Worm (Caenorhabditis elegans) whole organism, young adult: ENCODE data around the gene C06A1.3.

Experiments
- B0035.1 ChIP-seq: sonication (generic microtip); optimal IDR thresholded peaks from 2 replicates; lab custom pipeline; 2016; ENCODE audit warnings: missing genetic modification characterization, mild to moderate bottlenecking, missing compliant biosample characterization, missing genotype, missing genetic modification reagents
- B0336.3 ChIP-seq: fragments of 200-800 bp; sonication (Bioruptor generic); IDR thresholded peaks from 2 replicates; pipeline ENCODE4 v1.3.6; 2022; ENCODE audit warnings: missing genetic modification characterization, missing compliant biosample characterization
- C06A6.2 ChIP-seq: fragments of 200-800 bp; sonication (Bioruptor generic); conservative IDR thresholded peaks from 2 replicates; pipeline ENCODE4 v1.3.6; 2022; ENCODE audit warnings: missing genetic modification characterization, missing compliant biosample characterization
- F33H1.4 ChIP-seq: fragments of 200-800 bp; sonication (Bioruptor generic); IDR thresholded peaks from 2 replicates; pipeline ENCODE4 v1.3.6; 2022; ENCODE audit warnings: missing genetic modification reagents, missing genetic modification characterization, missing compliant biosample characterization
- F37B4.10 ChIP-seq: fragments of 200-800 bp; sonication (Bioruptor generic); IDR thresholded peaks from 2 replicates; pipeline ENCODE4 v1.3.6; 2022; ENCODE audit warnings: missing genetic modification characterization, missing compliant biosample characterization
- F52B5.7 ChIP-seq: sonication (generic microtip); optimal IDR thresholded peaks from 2 replicates; lab custom pipeline; 2016; ENCODE audit warnings: mild to moderate bottlenecking, missing genetic modification characterization, missing compliant biosample characterization
- F57A8.1 ChIP-seq: fragments of 200-800 bp; sonication (Bioruptor generic); optimal IDR thresholded peaks from 2 replicates; lab custom pipeline; 2018; ENCODE audit warnings: mild to moderate bottlenecking, missing genetic modification characterization, moderate library complexity, missing compliant biosample characterization
- K11D2.4 ChIP-seq: fragments of 200-800 bp; sonication (Bioruptor generic); IDR thresholded peaks from 2 replicates; pipeline ENCODE4 v1.3.6; 2022; ENCODE audit warnings: missing genetic modification reagents, missing genetic modification characterization, missing compliant biosample characterization
- K12H6.12 ChIP-seq: fragments of 200-800 bp; sonication (Bioruptor generic); optimal IDR thresholded peaks from 2 replicates; lab custom pipeline; 2018; ENCODE audit warnings: mild to moderate bottlenecking, missing genetic modification characterization, missing compliant biosample characterization
- Y53G8AR.9 ChIP-seq: fragments of 200-800 bp; sonication (Bioruptor generic); conservative IDR thresholded peaks from 2 replicates; pipeline ENCODE4 v1.3.6; 2022; ENCODE audit warnings: missing genetic modification reagents, missing genetic modification characterization, missing compliant biosample characterization
- Y79H2A.3 ChIP-seq: fragments of 200-800 bp; sonication (Bioruptor generic); conservative IDR thresholded peaks from 2 replicates; pipeline ENCODE4 v1.3.6; 2022; ENCODE audit warnings: missing genetic modification reagents, missing genetic modification characterization, missing compliant biosample characterization
- Y95B8A.8 ChIP-seq: fragments of 200-800 bp; sonication (Bioruptor generic); IDR thresholded peaks from 2 replicates; pipeline ENCODE4 v1.3.6; 2022; ENCODE audit warnings: missing genetic modification reagents, missing genetic modification characterization, missing compliant biosample characterization
- attf-3 ChIP-seq: fragments of 200-800 bp; sonication (Bioruptor generic); conservative IDR thresholded peaks from 2 replicates; pipeline ENCODE4 v1.3.6; 2022; ENCODE audit warnings: missing genetic modification reagents, missing genetic modification characterization, missing compliant biosample characterization
- attf-5 ChIP-seq: fragments of 200-800 bp; sonication (Bioruptor generic); optimal IDR thresholded peaks from 2 replicates; lab custom pipeline; 2018; ENCODE audit warnings: mild to moderate bottlenecking, missing genetic modification characterization, missing compliant biosample characterization
- cebp-1 ChIP-seq, 2 experiments: fragments of 200-800 bp in 1 of 2; sonication (Bioruptor generic) in 1 of 2; sonication (generic microtip) in 1 of 2; IDR thresholded peaks in 1 of 2; optimal IDR thresholded peaks in 1 of 2; 2 replicates each; pipeline versions ENCODE4 v1.3.6 to Lab custom; 2017 to 2022; ENCODE audit warnings: missing compliant biosample characterization in 2 of 2, missing genetic modification characterization in 2 of 2, mild to moderate bottlenecking in 1 of 2, missing genetic modification reagents in 1 of 2, moderate library complexity in 1 of 2
- ceh-58 ChIP-seq: fragments of 200-800 bp; sonication (Bioruptor generic); IDR thresholded peaks from 2 replicates; pipeline ENCODE4 v1.3.6; 2022; ENCODE audit warnings: missing genetic modification characterization, missing compliant biosample characterization
- chd-7 ChIP-seq: sonication (generic microtip); optimal IDR thresholded peaks from 2 replicates; lab custom pipeline; 2016; ENCODE audit warnings: mild to moderate bottlenecking, missing genetic modification characterization, moderate library complexity, missing compliant biosample characterization
- dox-1 ChIP-seq: fragments of 200-800 bp; sonication (Bioruptor generic); IDR thresholded peaks from 2 replicates; pipeline ENCODE4 v1.3.6; 2022; ENCODE audit warnings: missing genetic modification reagents, missing genetic modification characterization, missing compliant biosample characterization
- egl-44 ChIP-seq: fragments of 200-800 bp; sonication (Bioruptor generic); IDR thresholded peaks from 2 replicates; pipeline ENCODE4 v1.3.6; 2022; ENCODE audit warnings: missing genetic modification reagents, missing genetic modification characterization, missing compliant biosample characterization
- ekl-4 ChIP-seq: fragments of 200-800 bp; sonication (Bioruptor generic); IDR thresholded peaks from 2 replicates; pipeline ENCODE4 v1.3.6; 2022; ENCODE audit warnings: missing genetic modification reagents, missing genetic modification characterization, missing compliant biosample characterization
- hlh-12 ChIP-seq: sonication (generic microtip); optimal IDR thresholded peaks from 2 replicates; lab custom pipeline; 2016; ENCODE audit warnings: missing genetic modification characterization, missing compliant biosample characterization
- hmg-1.2 ChIP-seq: fragments of 200-800 bp; sonication (Bioruptor generic); IDR thresholded peaks from 2 replicates; pipeline ENCODE4 v1.3.6; 2022; ENCODE audit warnings: missing genetic modification reagents, missing genetic modification characterization, missing compliant biosample characterization
- hmg-20 ChIP-seq: fragments of 200-800 bp; sonication (Bioruptor generic); IDR thresholded peaks from 2 replicates; pipeline ENCODE4 v1.3.6; 2022; ENCODE audit warnings: missing genetic modification reagents, missing genetic modification characterization, missing compliant biosample characterization
- hsf-1 ChIP-seq: fragments of 200-800 bp; sonication (Bioruptor generic); IDR thresholded peaks from 2 replicates; pipeline ENCODE4 v1.3.6; 2022; ENCODE audit warnings: missing genetic modification reagents, missing genetic modification characterization, missing compliant biosample characterization
- lin-40 ChIP-seq: sonication (generic microtip); optimal IDR thresholded peaks from 2 replicates; lab custom pipeline; 2016; ENCODE audit warnings: missing genetic modification characterization, mild to moderate bottlenecking, missing compliant biosample characterization, missing genotype, missing genetic modification reagents
- lir-1 ChIP-seq: fragments of 200-800 bp; sonication (Bioruptor generic); conservative IDR thresholded peaks from 2 replicates; pipeline ENCODE4 v1.3.6; 2022; ENCODE audit warnings: missing genetic modification reagents, missing genetic modification characterization, missing compliant biosample characterization
- madf-6 ChIP-seq: fragments of 200-800 bp; sonication (Bioruptor generic); IDR thresholded peaks from 2 replicates; pipeline ENCODE4 v1.3.6; 2022; ENCODE audit warnings: missing genetic modification reagents, missing genetic modification characterization, missing compliant biosample characterization
- mcd-1 ChIP-seq: fragments of 200-800 bp; sonication (Bioruptor generic); IDR thresholded peaks from 2 replicates; pipeline ENCODE4 v1.3.6; 2022; ENCODE audit warnings: missing genetic modification reagents, missing genetic modification characterization, missing compliant biosample characterization
- mxl-1 ChIP-seq: sonication (generic microtip); optimal IDR thresholded peaks from 2 replicates; lab custom pipeline; 2016; ENCODE audit warnings: missing genetic modification characterization, missing compliant biosample characterization
- nfyb-1 ChIP-seq: fragments of 200-800 bp; sonication (Bioruptor generic); IDR thresholded peaks from 2 replicates; pipeline ENCODE4 v1.3.6; 2022; ENCODE audit warnings: missing genetic modification reagents, missing genetic modification characterization, missing compliant biosample characterization
- nhr-80 ChIP-seq: sonication (generic microtip); optimal IDR thresholded peaks from 2 replicates; lab custom pipeline; 2016; ENCODE audit warnings: missing genetic modification characterization, missing compliant biosample characterization
- pha-4 ChIP-seq: fragments of 150-350 bp; sonication (generic microtip); optimal IDR thresholded peaks from 2 replicates; lab custom pipeline; 2014; ENCODE audit warnings: missing biosample characterization, missing genetic modification reagents, missing genetic modification characterization
- rcor-1 ChIP-seq: fragments of 200-800 bp; sonication (Bioruptor generic); IDR thresholded peaks from 2 replicates; pipeline ENCODE4 v1.3.6; 2022; ENCODE audit warnings: missing genetic modification reagents, missing genetic modification characterization, missing compliant biosample characterization
- snpc-4 ChIP-seq, 5 experiments: fragments of 150-350 bp in 1 of 5; sonication (generic microtip) in 4 of 5; optimal IDR thresholded peaks; 2 replicates each; lab custom pipeline; 2014 to 2018; ENCODE audit warnings: missing genetic modification characterization in 5 of 5, missing biosample characterization in 3 of 5, antibody characterized with exemption in 2 of 5, mild to moderate bottlenecking in 2 of 5, missing compliant biosample characterization in 2 of 5, missing genotype in 2 of 5, moderate library complexity in 2 of 5, missing genetic modification reagents in 1 of 5
- somi-1 ChIP-seq: fragments of 200-800 bp; sonication (Bioruptor generic); optimal IDR thresholded peaks from 2 replicates; lab custom pipeline; 2018; ENCODE audit warnings: mild to moderate bottlenecking, missing genetic modification characterization, missing compliant biosample characterization
- tbp1 ChIP-seq: fragments of 200-800 bp; sonication (Bioruptor generic); optimal IDR thresholded peaks from 2 replicates; lab custom pipeline; 2018; ENCODE audit warnings: mild to moderate bottlenecking, missing genetic modification characterization, missing compliant biosample characterization
- zfh-2 ChIP-seq: fragments of 200-800 bp; sonication (Bioruptor generic); conservative IDR thresholded peaks from 2 replicates; pipeline ENCODE4 v1.3.6; 2022; ENCODE audit warnings: missing genetic modification reagents, missing genetic modification characterization, missing compliant biosample characterization
- ztf-26 ChIP-seq: sonication (generic microtip); optimal IDR thresholded peaks from 2 replicates; lab custom pipeline; 2017; ENCODE audit warnings: missing genetic modification characterization, missing compliant biosample characterization

The C06A1.3 gene

ce11 chrII:10556550-10557205 is 15.4 kb upstream of the C06A1.3 start (continued):
- TF ChIP-seq B0336.3 (GFP tag; lab: Robert Waterston, UW) = peak; percentile 39; the same call in 1 of the 2 replicates
- TF ChIP-seq, all 124 proteins: peak for 10

DNA sequence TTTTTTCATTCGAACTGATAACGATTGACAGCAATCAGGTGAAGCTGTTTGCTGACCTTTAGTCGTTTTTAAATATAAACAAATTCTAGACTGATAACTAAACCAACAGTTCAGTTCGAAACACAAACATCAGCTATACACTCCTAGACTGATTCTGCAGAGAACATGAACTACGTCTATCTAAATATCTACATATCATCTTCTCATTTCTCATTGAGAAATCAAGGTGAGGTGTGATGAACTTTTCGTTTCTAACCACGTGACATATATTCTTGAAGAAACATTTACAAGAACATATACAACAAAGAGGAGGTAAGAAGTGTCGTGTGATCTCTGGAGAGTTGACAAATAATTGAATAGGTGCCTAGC is 14.9 kb upstream of the C06A1.3 start:
- TF ChIP-seq hmg-20 (GFP tag; lab: Robert Waterston, UW) = no peak
- TF ChIP-seq mxl-1 = no peak
- no peak for TF ChIP-seq pha-4 (tag; lab: Kevin White, UChicago)
- peak; percentile 25 for TF ChIP-seq lin-40
- TF ChIP-seq rcor-1 (GFP tag; lab: Robert Waterston, UW) = 0 out of 2 replicates have a peak, but pooled peaks have one; percentile 15
- no peak for TF ChIP-seq attf-5 (GFP tag; lab: Kevin White, UChicago)
- no peak for TF ChIP-seq Y53G8AR.9 (GFP tag; lab: Robert Waterston, UW)
- TF ChIP-seq nhr-80 (tag; lab: Kevin White, UChicago) = peak; percentile 22
- TF ChIP-seq F57A8.1 (GFP tag; lab: Kevin White, UChicago) = no peak
- TF ChIP-seq nfyb-1 (GFP tag; lab: Robert Waterston, UW) = 0 out of 2 replicates have a peak, but pooled peaks have one; percentile 6
- no peak for TF ChIP-seq lir-1
- 0 out of 2 replicates have a peak, but pooled peaks have one; percentile 48 for TF ChIP-seq egl-44 (GFP tag; lab: Robert Waterston, UW)

DNA sequence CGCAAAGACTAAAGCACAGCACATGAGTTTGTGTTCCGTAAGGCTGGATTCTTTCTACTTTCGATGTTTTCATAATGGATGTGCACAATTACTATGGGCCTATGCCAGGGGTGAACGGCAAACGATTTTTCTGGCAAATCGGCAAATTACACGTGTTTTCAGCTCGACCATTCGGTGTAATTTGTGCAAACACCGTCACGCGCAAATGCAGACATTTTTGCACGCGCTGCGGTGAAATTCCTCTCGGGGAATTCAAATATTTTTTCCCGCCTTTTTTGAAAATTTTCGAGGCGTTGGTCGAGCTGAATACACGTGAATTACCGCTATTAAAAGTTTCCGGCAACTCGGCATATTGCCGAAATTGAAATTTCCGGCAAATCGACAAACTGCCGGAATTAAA is 14.5 kb upstream of the C06A1.3 start:
- TF ChIP-seq ceh-58 (GFP tag; lab: Robert Waterston, UW) = 0 out of 2 replicates have a peak, but pooled peaks have one; percentile 25
- 0 out of 2 replicates have a peak, but pooled peaks have one; percentile 19 for TF ChIP-seq ekl-4 (GFP tag; lab: Robert Waterston, UW)
- 0 out of 2 replicates have a peak, but pooled peaks have one; percentile 28 for TF ChIP-seq Y79H2A.3
- TF ChIP-seq F37B4.10 = 0 out of 2 replicates have a peak, but pooled peaks have one; percentile 64

DNA sequence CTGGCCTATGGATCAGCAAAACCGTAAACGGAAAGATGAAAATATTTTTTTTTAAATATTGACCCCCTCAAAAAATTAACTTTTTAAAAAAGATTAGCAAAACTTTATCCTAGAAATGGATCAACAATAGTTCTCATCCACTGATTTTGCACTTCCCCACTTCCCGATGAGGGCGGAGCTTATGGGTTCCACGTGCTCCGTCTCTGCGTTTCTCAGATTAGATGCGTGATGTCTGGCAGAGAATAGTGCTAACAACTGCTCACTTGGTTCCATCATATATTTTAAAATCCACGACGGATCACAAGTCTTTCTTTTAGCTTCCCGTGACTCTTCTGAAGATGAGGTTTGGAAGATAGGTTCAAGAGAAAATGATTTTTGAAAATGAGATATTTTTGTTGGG is 13.7 kb upstream of the C06A1.3 start:
- TF ChIP-seq madf-6 (GFP tag; lab: Robert Waterston, UW) = no peak
- TF ChIP-seq F33H1.4 (GFP tag; lab: Robert Waterston, UW) = no peak
- peak; percentile 22 for TF ChIP-seq K12H6.12 (tag; lab: Kevin White, UChicago)

ce11 chrII:10558962-10559415 is 13.1 kb upstream of the C06A1.3 start:
- peak; percentile 53; the same call in 1 of the 2 replicates for TF ChIP-seq dox-1 (GFP tag; lab: Robert Waterston, UW)
- 0 out of 2 replicates have a peak, but pooled peaks have one; percentile 13 for TF ChIP-seq hsf-1 (GFP tag; lab: Robert Waterston, UW)
- peak; percentile 50; the same call in 1 of the 2 replicates for TF ChIP-seq ekl-4 (GFP tag; lab: Robert Waterston, UW)
- peak; percentile 43 for TF ChIP-seq somi-1 (GFP tag; lab: Kevin White, UChicago)
- TF ChIP-seq attf-3 (GFP tag; lab: Robert Waterston, UW) = no peak
- TF ChIP-seq Y95B8A.8 (GFP tag; lab: Robert Waterston, UW) = 0 out of 2 replicates have a peak, but pooled peaks have one; percentile 24
- no peak for TF ChIP-seq F37B4.10
- TF ChIP-seq K11D2.4 = peak; percentile 85
- TF ChIP-seq ceh-58 (GFP tag; lab: Robert Waterston, UW) = no peak
- TF ChIP-seq tbp1 = peak; percentile 45
- peak; percentile 78 for TF ChIP-seq zfh-2 (GFP tag; lab: Robert Waterston, UW)
- TF ChIP-seq snpc-4 (GFP tag; optimal IDR thresholded peaks at IDR 0.05; lab: Kevin White, UChicago) = no peak
- TF ChIP-seq snpc-4 (tag; optimal IDR thresholded peaks at IDR 0.05; lab: Kevin White, UChicago) = peak in 1 of 4 experiments; percentile 39
- peak; percentile 4 for TF ChIP-seq lin-40
- TF ChIP-seq hmg-1.2 = peak; percentile 62
- TF ChIP-seq lir-1 = peak; percentile 51; the same call in 1 of the 2 replicates
- TF ChIP-seq F52B5.7 (tag; lab: Kevin White, UChicago) = peak; percentile 2
- TF ChIP-seq cebp-1 (GFP tag; IDR thresholded peaks at IDR 0.05; lab: Robert Waterston, UW) = no peak
- TF ChIP-seq cebp-1 (tag; optimal IDR thresholded peaks at IDR 0.05; lab: Kevin White, UChicago) = peak; percentile 74
- TF ChIP-seq C06A6.2 = peak; percentile 48
- no peak for TF ChIP-seq B0035.1
- TF ChIP-seq attf-5 (GFP tag; lab: Kevin White, UChicago) = peak; percentile 37
- peak; percentile 39; the same call in 1 of the 2 replicates for TF ChIP-seq mcd-1 (GFP tag; lab: Robert Waterston, UW)
- no peak for TF ChIP-seq hlh-12 (tag; lab: Kevin White, UChicago)
- TF ChIP-seq ztf-26 (tag; lab: Kevin White, UChicago) = peak; percentile 44
- TF ChIP-seq chd-7 (tag; lab: Kevin White, UChicago) = peak; percentile 38
